Worm (Caenorhabditis elegans): Measurements from ENCODE around the gene srt-67.

Gene srt-67

DNA sequence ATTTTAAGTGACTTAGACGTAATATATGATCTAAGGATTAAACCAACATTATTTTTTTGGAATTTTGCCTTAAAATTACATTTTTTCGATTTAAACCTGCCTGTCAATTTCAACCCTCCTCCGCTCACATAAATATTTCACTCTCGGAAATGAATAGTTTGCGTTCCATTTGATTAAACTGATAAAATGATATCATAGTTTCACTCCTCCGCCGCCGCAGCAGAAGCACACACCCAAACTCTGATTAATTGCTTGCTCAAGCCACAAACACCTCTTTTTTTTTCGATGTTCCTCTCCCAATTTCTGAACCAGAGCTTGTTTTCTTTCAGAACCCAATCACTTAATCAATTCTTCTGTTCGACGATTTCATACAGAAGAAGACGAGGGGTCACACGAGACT lies 34.2 kb downstream of the srt-67 start, which contains the start of gene Y49G5B.1:
TSS of gene Y49G5B.1 (plus strand) at position 324 of the 400 bp plus-strand sequence.
- peak; percentile 87 for TF ChIP-seq aha-1 (tag)
- TF ChIP-seq lin-13 (GFP tag; optimal IDR thresholded peaks at IDR 0.05) = no peak
- peak; percentile 49 for TF ChIP-seq dmd-6 (GFP tag; IDR thresholded peaks at IDR 0.05)
- no peak for TF ChIP-seq tag-97 (GFP tag; IDR thresholded peaks at IDR 0.05)
- TF ChIP-seq unc-62 (GFP tag; optimal IDR thresholded peaks at IDR 0.05 in 1 of 2) = no peak
- TF ChIP-seq unc-62 (tag; optimal IDR thresholded peaks at IDR 0.05) = no peak
- peak; percentile 6 for TF ChIP-seq nhr-28 (tag; optimal IDR thresholded peaks at IDR 0.05)
- TF ChIP-seq spr-1 (tag; optimal IDR thresholded peaks at IDR 0.05) = no peak
- peak; percentile 6 for TF ChIP-seq pqm-1 (tag; optimal IDR thresholded peaks at IDR 0.05)
- TF ChIP-seq mes-2 (tag; optimal IDR thresholded peaks at IDR 0.05; ENCODE audit: poor library complexity, severe bottlenecking) = no peak
- TF ChIP-seq nhr-237 (tag; optimal IDR thresholded peaks at IDR 0.05) = no peak
- TF ChIP-seq mxl-3 (GFP tag; optimal IDR thresholded peaks at IDR 0.05) = no peak
- TF ChIP-seq php-3 (GFP tag; IDR thresholded peaks at IDR 0.05) = no peak
- no peak for TF ChIP-seq T20F7.1 (GFP tag; optimal IDR thresholded peaks at IDR 0.05)
- TF ChIP-seq ZK337.2 (GFP tag; IDR thresholded peaks at IDR 0.05) = no peak
- no peak for TF ChIP-seq egl-27 (tag; optimal IDR thresholded peaks at IDR 0.05)
- no peak for TF ChIP-seq ctbp-1 (GFP tag; IDR thresholded peaks at IDR 0.05)
- TF ChIP-seq saeg-2 (GFP tag; IDR thresholded peaks at IDR 0.05) = no peak
- no peak for TF ChIP-seq hmg-1.1 (GFP tag; IDR thresholded peaks at IDR 0.05)
- no peak for TF ChIP-seq lir-3 (tag; optimal IDR thresholded peaks at IDR 0.05)
- TF ChIP-seq daf-12 (tag; optimal IDR thresholded peaks at IDR 0.05) = no peak
- no peak for TF ChIP-seq lin-1 (GFP tag; IDR thresholded peaks at IDR 0.05)
- no peak for TF ChIP-seq ceh-20 (GFP tag; IDR thresholded peaks at IDR 0.05)
- no peak for TF ChIP-seq dpl-1 (GFP tag; optimal IDR thresholded peaks at IDR 0.05)
- TF ChIP-seq ztf-7 (tag; optimal IDR thresholded peaks at IDR 0.05) = no peak

DNA sequence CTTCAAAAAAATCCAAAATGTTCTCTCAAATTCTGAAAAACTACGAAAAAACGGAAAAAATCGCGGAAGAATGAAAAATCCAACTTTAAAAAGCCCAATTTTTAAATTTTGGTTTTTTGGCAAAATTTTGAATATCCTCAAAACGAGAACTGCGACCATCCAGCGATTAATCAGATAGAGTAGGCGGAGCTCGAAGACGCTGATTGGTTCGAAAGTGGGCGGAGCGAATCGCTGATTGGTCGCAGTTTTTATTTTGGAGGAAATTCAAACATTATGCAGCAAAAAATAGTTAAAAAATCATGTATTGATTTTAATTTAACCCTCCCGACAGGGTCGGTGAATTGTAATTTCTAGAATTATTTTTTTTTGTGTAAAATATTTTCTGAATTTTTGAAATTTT lies 43.6 kb downstream of the srt-67 start:
- TF ChIP-seq F44E2.7 (GFP tag; IDR thresholded peaks at IDR 0.05) = no peak
- TF ChIP-seq dmd-9 (GFP tag; IDR thresholded peaks at IDR 0.05) = no peak
- TF ChIP-seq nhr-237 (tag; optimal IDR thresholded peaks at IDR 0.05) = no peak
- no peak for TF ChIP-seq lin-13 (GFP tag; optimal IDR thresholded peaks at IDR 0.05)
- TF ChIP-seq dmd-6 (GFP tag; IDR thresholded peaks at IDR 0.05) = no peak
- TF ChIP-seq gei-8 (GFP tag; optimal IDR thresholded peaks at IDR 0.05) = no peak
- no peak for TF ChIP-seq sdz-12 (GFP tag; optimal IDR thresholded peaks at IDR 0.05)
- TF ChIP-seq nhr-28 (tag; optimal IDR thresholded peaks at IDR 0.05) = no peak
- TF ChIP-seq spr-1 (tag; optimal IDR thresholded peaks at IDR 0.05) = no peak
- TF ChIP-seq nhr-41 (GFP tag; IDR thresholded peaks at IDR 0.05) = no peak

All from whole organism, L4 larva.